Worm (Caenorhabditis elegans) whole organism, L1 larva: ENCODE results near the gene eng-1.

ENCODE experiments used
- C04F5.9 ChIP-seq: sonication (generic microtip); optimal IDR thresholded peaks from 2 replicates; lab custom pipeline; 2016; ENCODE audit warnings: missing genetic modification characterization, missing compliant biosample characterization
- C34B4.2 ChIP-seq: sonication (generic microtip); optimal IDR thresholded peaks from 2 replicates; lab custom pipeline; 2017; ENCODE audit warnings: mild to moderate bottlenecking, missing genetic modification characterization, missing compliant biosample characterization
- Y116A8C.19 ChIP-seq: sonication (generic microtip); optimal IDR thresholded peaks from 2 replicates; lab custom pipeline; 2016; ENCODE audit warnings: missing compliant biosample characterization, missing genetic modification characterization, borderline replicate concordance
- alr-1 ChIP-seq: fragments of 200-800 bp; sonication (Bioruptor generic); optimal IDR thresholded peaks from 2 replicates; lab custom pipeline; 2018; ENCODE audit warnings: borderline replicate concordance, mild to moderate bottlenecking, missing genetic modification characterization, missing compliant biosample characterization
- blmp-1 ChIP-seq: fragments of 150-350 bp; optimal IDR thresholded peaks from 2 replicates; lab custom pipeline; 2014; ENCODE audit warnings: missing biosample characterization, missing genetic modification characterization
- ceh-82 ChIP-seq, 3 experiments: fragments of 150-350 bp in 1 of 3; sonication (generic microtip) in 2 of 3; optimal IDR thresholded peaks; 2 replicates each; lab custom pipeline; 2014 to 2017; ENCODE audit warnings: missing biosample characterization in 3 of 3, missing genetic modification characterization in 3 of 3
- efl-1 ChIP-seq, 4 experiments: fragments of 150-350 bp; optimal IDR thresholded peaks in 3 of 4; peaks in 1 of 4; 1 replicate in 1 of 4; 2 replicates in 3 of 4; lab custom pipeline; 2014; ENCODE audit warnings: missing biosample characterization in 2 of 4, missing genetic modification characterization in 2 of 4, missing genetic modification reagents in 2 of 4
- egl-13 ChIP-seq: sonication (generic microtip); optimal IDR thresholded peaks from 2 replicates; lab custom pipeline; 2016; ENCODE audit warnings: missing genotype, missing genetic modification reagents, missing genetic modification characterization, missing compliant biosample characterization
- egl-27 ChIP-seq, 2 experiments: fragments of 150-350 bp in 1 of 2; sonication (generic microtip); optimal IDR thresholded peaks; 3 replicates each; lab custom pipeline; 2017 to 2018; ENCODE audit warnings: missing biosample characterization in 2 of 2, missing genetic modification characterization in 2 of 2, missing genetic modification reagents in 2 of 2
- elt-3 ChIP-seq, 6 experiments: fragments of 150-350 bp in 1 of 6; sonication (generic microtip); optimal IDR thresholded peaks; 2 replicates each; lab custom pipeline; 2017 to 2018; ENCODE audit warnings: missing biosample characterization in 6 of 6, missing genetic modification characterization in 6 of 6, inconsistent platforms in 1 of 6
- fkh-10 ChIP-seq: sonication (generic microtip); optimal IDR thresholded peaks from 2 replicates; lab custom pipeline; 2017; ENCODE audit warnings: missing biosample characterization, missing genetic modification reagents, missing genetic modification characterization
- fkh-4 ChIP-seq: sonication (generic microtip); optimal IDR thresholded peaks from 2 replicates; lab custom pipeline; 2016; ENCODE audit warnings: missing compliant biosample characterization, missing genetic modification characterization, borderline replicate concordance
- grh-1 ChIP-seq: fragments of 200-800 bp; sonication (Bioruptor generic); IDR thresholded peaks from 2 replicates; pipeline ENCODE4 v1.3.6; 2022; ENCODE audit warnings: missing genetic modification reagents, missing genetic modification characterization, missing compliant biosample characterization
- isw-1 ChIP-seq: fragments of 200-800 bp; sonication (Bioruptor generic); IDR thresholded peaks from 2 replicates; pipeline ENCODE4 v1.3.6; 2022; ENCODE audit warnings: missing genetic modification characterization, missing compliant biosample characterization
- lin-35 ChIP-seq, 2 experiments: fragments of 150-350 bp; optimal IDR thresholded peaks; 2 replicates each; lab custom pipeline; 2014; ENCODE audit warnings: missing biosample characterization in 2 of 2, missing genetic modification characterization in 2 of 2, missing genetic modification reagents in 2 of 2
- lsy-2 ChIP-seq, 2 experiments: fragments of 150-350 bp; optimal IDR thresholded peaks; 2 replicates each; lab custom pipeline; 2014; ENCODE audit warnings: missing biosample characterization in 2 of 2, missing genetic modification characterization in 2 of 2
- mab-9 ChIP-seq: fragments of 200-800 bp; sonication (Bioruptor generic); IDR thresholded peaks from 2 replicates; pipeline ENCODE4 v1.3.6; 2022; ENCODE audit warnings: missing genetic modification reagents, missing genetic modification characterization, missing compliant biosample characterization
- mdl-1 ChIP-seq, 2 experiments: fragments of 150-350 bp; optimal IDR thresholded peaks; 2 replicates each; lab custom pipeline; 2014 to 2017; ENCODE audit warnings: missing biosample characterization in 2 of 2, missing genetic modification characterization in 2 of 2, inconsistent platforms in 1 of 2
- nhr-19 ChIP-seq: fragments of 200-800 bp; sonication (Bioruptor generic); conservative IDR thresholded peaks from 2 replicates; pipeline ENCODE4 v1.3.6; 2022; ENCODE audit warnings: missing genetic modification characterization, missing compliant biosample characterization
- nhr-237 ChIP-seq: fragments of 150-350 bp; optimal IDR thresholded peaks from 2 replicates; lab custom pipeline; 2014; ENCODE audit warnings: missing biosample characterization, missing genetic modification characterization
- nhr-47 ChIP-seq: sonication (generic microtip); optimal IDR thresholded peaks from 2 replicates; lab custom pipeline; 2016; ENCODE audit warnings: mild to moderate bottlenecking, missing genetic modification characterization, moderate library complexity, missing compliant biosample characterization
- pax-3 ChIP-seq: fragments of 200-800 bp; sonication (Bioruptor generic); optimal IDR thresholded peaks from 2 replicates; lab custom pipeline; 2018; ENCODE audit warnings: mild to moderate bottlenecking, missing genetic modification characterization, moderate library complexity, missing compliant biosample characterization
- pqm-1 ChIP-seq: sonication (generic microtip); optimal IDR thresholded peaks from 3 replicates; lab custom pipeline; 2017; ENCODE audit warnings: missing biosample characterization, missing genetic modification characterization
- rnt-1 ChIP-seq: sonication (generic microtip); optimal IDR thresholded peaks from 2 replicates; lab custom pipeline; 2016; ENCODE audit warnings: mild to moderate bottlenecking, missing genetic modification characterization, moderate library complexity, missing compliant biosample characterization
- snpc-4 ChIP-seq: fragments of 150-350 bp; optimal IDR thresholded peaks from 2 replicates; lab custom pipeline; 2014; ENCODE audit warnings: missing biosample characterization, missing genetic modification characterization
- snu-23 ChIP-seq: sonication (generic microtip); optimal IDR thresholded peaks from 2 replicates; lab custom pipeline; 2016; ENCODE audit warnings: missing genetic modification characterization, missing compliant biosample characterization
- sptf-1 ChIP-seq: fragments of 150-350 bp; optimal IDR thresholded peaks from 2 replicates; lab custom pipeline; 2014; ENCODE audit warnings: missing biosample characterization, missing genetic modification characterization
- tlp-1 ChIP-seq: fragments of 150-350 bp; optimal IDR thresholded peaks from 2 replicates; lab custom pipeline; 2014; ENCODE audit warnings: missing biosample characterization, missing genetic modification characterization
- unc-62 ChIP-seq: fragments of 150-350 bp; optimal IDR thresholded peaks from 2 replicates; lab custom pipeline; 2014; ENCODE audit warnings: missing biosample characterization, missing genetic modification reagents, missing genetic modification characterization
- unc-98 ChIP-seq: fragments of 200-800 bp; sonication (Bioruptor generic); IDR thresholded peaks from 2 replicates; pipeline ENCODE4 v1.3.6; 2022; ENCODE audit warnings: missing genetic modification characterization, missing compliant biosample characterization
- vab-15 ChIP-seq: sonication (generic microtip); optimal IDR thresholded peaks from 2 replicates; lab custom pipeline; 2017; ENCODE audit warnings: missing genotype, mild to moderate bottlenecking, missing genetic modification characterization, missing compliant biosample characterization
- xbp-1 ChIP-seq: sonication (generic microtip); optimal IDR thresholded peaks from 2 replicates; lab custom pipeline; 2016; ENCODE audit warnings: missing genetic modification characterization, missing compliant biosample characterization

eng-1 gene

DNA sequence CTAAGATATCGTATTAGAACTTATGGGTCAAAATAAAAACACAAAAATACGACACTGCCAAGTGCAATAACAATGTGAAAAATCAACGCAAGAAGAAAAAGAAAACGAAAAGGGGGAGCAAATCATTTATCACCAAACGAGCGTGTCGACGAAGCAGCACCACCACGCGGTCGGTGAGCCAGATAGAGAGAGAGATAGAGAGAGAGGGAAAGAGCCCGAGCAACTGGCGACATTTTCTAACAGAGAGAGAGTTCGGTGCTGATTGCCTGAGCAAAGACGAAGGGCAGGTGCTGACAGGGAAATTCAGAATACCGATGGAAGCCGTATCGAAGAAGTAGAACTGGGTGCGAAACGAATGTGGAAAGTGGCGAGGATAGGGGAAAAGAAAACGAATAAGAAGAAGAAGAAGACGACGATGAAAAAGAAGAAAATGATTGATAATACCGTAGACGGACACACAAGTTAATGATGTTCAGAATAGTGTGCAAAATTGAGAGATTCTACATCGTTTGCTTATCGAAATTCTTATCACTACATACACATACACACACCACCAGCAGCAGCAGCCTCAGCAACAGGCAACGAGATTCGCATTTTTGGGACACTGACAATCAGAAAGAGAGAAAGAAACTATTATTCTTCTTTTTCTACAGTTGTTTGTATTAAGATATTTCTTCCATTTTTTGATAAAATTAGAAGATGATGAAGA is 33.0 kb downstream of the eng-1 start (continued):
- peak in 5 of 6 experiments; percentile 71 to 99 (median 83) for TF ChIP-seq elt-3 (tag; optimal IDR thresholded peaks at IDR 0.05; lab: Kevin White, UChicago)
- TF ChIP-seq C34B4.2 (tag; lab: Kevin White, UChicago): no peak
- TF ChIP-seq unc-98 (GFP tag; lab: Robert Waterston, UW): no peak
- no peak for TF ChIP-seq unc-62 (GFP tag; lab: Kevin White, UChicago)
- peak; percentile 58 for TF ChIP-seq rnt-1 (tag; lab: Kevin White, UChicago)
- no peak for TF ChIP-seq xbp-1 (tag; lab: Kevin White, UChicago)
- TF ChIP-seq blmp-1 (tag; lab: Kevin White, UChicago): peak; percentile 74
- TF ChIP-seq Y116A8C.19 (tag; lab: Kevin White, UChicago): no peak
- peak; percentile 11 for TF ChIP-seq nhr-47 (tag; lab: Kevin White, UChicago)
- no peak for TF ChIP-seq snpc-4
- TF ChIP-seq ceh-82 (tag; optimal IDR thresholded peaks at IDR 0.05; lab: Kevin White, UChicago): no peak
- no peak for TF ChIP-seq fkh-10 (GFP tag; lab: Kevin White, UChicago)
- no peak for TF ChIP-seq egl-27 (tag; optimal IDR thresholded peaks at IDR 0.05; lab: Kevin White, UChicago)
- TF ChIP-seq egl-13 (tag; lab: Kevin White, UChicago): no peak
- TF ChIP-seq lin-35 (GFP tag; optimal IDR thresholded peaks at IDR 0.05; lab: Kevin White, UChicago): peak in 1 of 2 experiments; percentile 63
- TF ChIP-seq efl-1 (optimal IDR thresholded peaks at IDR 0.05; lab: Kevin White, UChicago): no peak
- peak in 1 of 2 experiments; percentile 67 for TF ChIP-seq efl-1 (GFP tag; optimal IDR thresholded peaks at IDR 0.05 in 1 of 2; lab: Kevin White, UChicago)
- TF ChIP-seq pqm-1 (tag; lab: Kevin White, UChicago): no peak
- no peak for TF ChIP-seq sptf-1 (tag; lab: Kevin White, UChicago)

DNA sequence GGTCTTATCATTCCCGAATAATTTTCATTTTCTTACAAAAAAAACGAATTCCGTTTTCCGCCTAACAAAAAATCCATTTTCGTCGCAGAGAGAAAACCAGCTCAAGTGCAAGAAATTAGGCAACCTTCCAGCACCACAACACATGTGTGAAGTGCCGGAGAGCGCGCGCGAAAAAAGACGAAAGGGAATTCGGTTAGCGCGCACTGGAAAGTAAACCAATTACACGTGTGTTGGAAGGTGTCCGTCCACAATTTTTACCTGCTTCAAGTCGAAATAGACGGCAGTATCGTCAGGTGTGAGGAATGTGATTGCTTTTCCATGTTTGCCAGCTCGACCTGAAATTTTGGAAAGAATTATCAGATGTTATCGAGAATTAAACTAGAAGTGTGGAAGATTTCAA is 33.6 kb downstream of the eng-1 start:
- peak; percentile 22 for TF ChIP-seq blmp-1 (tag; lab: Kevin White, UChicago)
- no peak for TF ChIP-seq lsy-2 (tag; optimal IDR thresholded peaks at IDR 0.05; lab: Kevin White, UChicago)
- TF ChIP-seq, all 84 proteins: peak for 1

DNA sequence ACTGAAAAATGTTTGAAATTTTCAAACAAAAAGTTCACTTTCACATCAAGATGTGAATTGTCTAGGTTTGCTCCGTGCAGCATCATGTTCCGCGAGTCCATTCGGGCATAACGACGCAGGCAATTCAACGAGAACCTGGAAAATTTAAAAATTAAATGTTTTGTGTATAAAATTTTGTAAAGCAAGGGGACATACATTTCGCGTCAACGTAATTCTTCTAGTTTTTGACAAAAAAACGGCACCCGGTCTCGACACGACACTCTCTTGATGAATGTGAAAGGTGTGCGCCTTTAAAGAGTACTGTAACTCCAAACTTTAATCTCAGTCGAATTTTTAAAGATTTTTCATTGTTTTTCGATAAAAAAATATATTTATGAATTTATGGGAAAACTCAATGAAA is 34.2 kb downstream of the eng-1 start, which contains the start of gene R12B2.6:
TSS of gene R12B2.6 (minus strand) at position 101 of the 400 bp plus-strand sequence.
- TF ChIP-seq nhr-19 (GFP tag; lab: Robert Waterston, UW) (no peak), snu-23 (GFP tag; lab: Kevin White, UChicago) (no peak), tlp-1 (tag; lab: Kevin White, UChicago) (no peak), ceh-82 (tag; optimal IDR thresholded peaks at IDR 0.05; lab: Kevin White, UChicago) (no peak), alr-1 (no peak), grh-1 (GFP tag; lab: Robert Waterston, UW) (no peak), isw-1 (no peak), vab-15 (tag; lab: Kevin White, UChicago) (no peak)

DNA sequence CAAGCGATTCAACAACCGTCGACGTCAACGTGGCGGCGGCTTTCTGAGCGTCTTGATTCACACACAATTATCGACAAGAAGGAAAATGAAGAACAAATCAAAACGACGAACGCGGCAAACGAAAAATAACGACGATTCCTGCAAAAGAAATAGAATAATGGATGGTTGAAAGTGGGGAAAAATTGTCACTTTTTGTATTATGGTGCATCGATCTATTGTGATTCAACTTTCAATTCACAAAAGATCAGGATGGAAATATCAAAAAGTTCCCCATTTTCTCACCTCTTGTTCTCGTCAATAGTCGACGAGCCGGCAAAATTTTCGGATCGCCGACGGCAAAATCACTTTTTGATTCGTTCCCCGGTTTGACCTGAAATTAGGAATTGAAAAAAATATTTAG is 34.9 kb downstream of the eng-1 start, which contains the start of the genes R12B2.13 and mdt-15:
TSS of gene R12B2.13 (minus strand) at position 101 of the 400 bp plus-strand sequence.
TSS of gene mdt-15 (minus strand) at position 376 of the 400 bp plus-strand sequence.
- TF ChIP-seq snpc-4: no peak
- TF ChIP-seq isw-1: no peak
- no peak for TF ChIP-seq pax-3 (tag; lab: Kevin White, UChicago)
- TF ChIP-seq C04F5.9: no peak
- TF ChIP-seq nhr-19 (GFP tag; lab: Robert Waterston, UW): no peak
- TF ChIP-seq nhr-237: no peak
- TF ChIP-seq mdl-1 (tag; optimal IDR thresholded peaks at IDR 0.05; lab: Kevin White, UChicago): no peak
- TF ChIP-seq fkh-10 (GFP tag; lab: Kevin White, UChicago): no peak
- no peak for TF ChIP-seq ceh-82 (tag; optimal IDR thresholded peaks at IDR 0.05; lab: Kevin White, UChicago)
- TF ChIP-seq fkh-4: no peak
- no peak for TF ChIP-seq mab-9 (GFP tag; lab: Robert Waterston, UW)
